Fruit fly (Drosophila melanogaster): ENCODE data around the gene Als2.

- TF ChIP-seq pdm3 (GFP tag; optimal IDR thresholded peaks at IDR 0.05) (no peak), CG11294 (GFP tag; IDR thresholded peaks at IDR 0.05) (no peak), Ets21C (GFP tag; optimal IDR thresholded peaks at IDR 0.05) (no peak), Blimp-1 (GFP tag; optimal IDR thresholded peaks at IDR 0.05) (no peak), CG34406 (GFP tag; optimal IDR thresholded peaks at IDR 0.05) (no peak), fd59A (GFP tag; optimal IDR thresholded peaks at IDR 0.05) (no peak), CG6854 (GFP tag; optimal IDR thresholded peaks at IDR 0.05) (no peak), CG16779 (tag; optimal IDR thresholded peaks at IDR 0.05) (no peak), Hr39 (GFP tag; optimal IDR thresholded peaks at IDR 0.05) (no peak), Eip75B (GFP tag; optimal IDR thresholded peaks at IDR 0.05) (no peak), CG32006 (GFP tag; optimal IDR thresholded peaks at IDR 0.05) (no peak), Lpt (GFP tag; optimal IDR thresholded peaks at IDR 0.05) (no peak)
Observed at dm6 chr3L:21727013-21727727, 47.6 kb upstream of the Als2 start.
